Fruit fly (Drosophila melanogaster) whole organism, embryonic: ENCODE measurements around the gene CG3301.

Source experiments
- Antp ChIP-seq: fragments of 200-800 bp; sonication (Bioruptor generic); optimal IDR thresholded peaks from 3 replicates; lab custom pipeline; 2016; ENCODE audit warnings: missing biosample characterization, missing genetic modification characterization
- CG10979 ChIP-seq: fragments of 200-800 bp; sonication (Bioruptor generic); optimal IDR thresholded peaks from 2 replicates; lab custom pipeline; 2018; ENCODE audit warnings: missing biosample characterization, mild to moderate bottlenecking, missing genetic modification characterization, moderate library complexity
- CG11085 ChIP-seq: fragments of 200-800 bp; sonication (Bioruptor generic); IDR thresholded peaks from 2 replicates; pipeline ENCODE4 v1.3.6; 2022; ENCODE audit warnings: missing biosample characterization, missing genetic modification characterization
- CG12104 ChIP-seq: fragments of 200-800 bp; sonication (Bioruptor generic); optimal IDR thresholded peaks from 3 replicates; lab custom pipeline; 2016; ENCODE audit warnings: missing biosample characterization, missing genetic modification characterization
- CG13894 ChIP-seq: fragments of 200-800 bp; sonication (Bioruptor generic); optimal IDR thresholded peaks from 3 replicates; lab custom pipeline; 2018; ENCODE audit warnings: missing biosample characterization, mild to moderate bottlenecking, missing genetic modification characterization, moderate library complexity
- CG15514 ChIP-seq: fragments of 200-800 bp; sonication (Bioruptor generic); optimal IDR thresholded peaks from 3 replicates; lab custom pipeline; 2017; ENCODE audit warnings: missing biosample characterization, missing genetic modification characterization, mild to moderate bottlenecking, moderate library complexity, missing genetic modification reagents
- CG1647 ChIP-seq: fragments of 200-800 bp; sonication (Bioruptor generic); optimal IDR thresholded peaks from 3 replicates; lab custom pipeline; 2016; ENCODE audit warnings: missing biosample characterization, missing genetic modification characterization
- CG18011 ChIP-seq: fragments of 200-800 bp; sonication (Bioruptor generic); optimal IDR thresholded peaks from 2 replicates; lab custom pipeline; 2017; ENCODE audit warnings: missing biosample characterization, missing genetic modification characterization, mild to moderate bottlenecking, moderate library complexity, missing genotype
- CG18764 ChIP-seq: fragments of 200-800 bp; sonication (Bioruptor generic); optimal IDR thresholded peaks from 3 replicates; lab custom pipeline; 2016; ENCODE audit warnings: missing biosample characterization, missing genetic modification characterization
- CG3281 ChIP-seq: fragments of 200-800 bp; sonication (Bioruptor generic); optimal IDR thresholded peaks from 3 replicates; lab custom pipeline; 2017; ENCODE audit warnings: missing biosample characterization, mild to moderate bottlenecking, missing genetic modification characterization
- CG34376 ChIP-seq: fragments of 200-800 bp; sonication (Bioruptor generic); optimal IDR thresholded peaks from 2 replicates; lab custom pipeline; 2018; ENCODE audit warnings: missing biosample characterization, mild to moderate bottlenecking, missing genetic modification characterization
- CG34422 ChIP-seq: fragments of 200-800 bp; sonication (Bioruptor generic); IDR thresholded peaks from 3 replicates; pipeline ENCODE4 v1.3.6; 2022; ENCODE audit warnings: missing biosample characterization, missing genetic modification characterization
- CG4424 ChIP-seq: fragments of 200-800 bp; sonication (Bioruptor generic); optimal IDR thresholded peaks from 3 replicates; lab custom pipeline; 2016; ENCODE audit warnings: missing biosample characterization, missing genetic modification characterization
- CG6654 ChIP-seq: fragments of 200-800 bp; sonication (Bioruptor generic); optimal IDR thresholded peaks from 2 replicates; lab custom pipeline; 2017; ENCODE audit warnings: missing biosample characterization, mild to moderate bottlenecking, missing genetic modification characterization
- CG7372 ChIP-seq: fragments of 200-800 bp; sonication (Bioruptor generic); IDR thresholded peaks from 2 replicates; pipeline ENCODE4 v1.3.6; 2022; ENCODE audit warnings: missing biosample characterization, missing genetic modification characterization
- CG9797 ChIP-seq: fragments of 200-800 bp; sonication (Bioruptor generic); optimal IDR thresholded peaks from 3 replicates; lab custom pipeline; 2018; ENCODE audit warnings: missing biosample characterization, mild to moderate bottlenecking, missing genetic modification characterization
- CTCF ChIP-seq: fragments of 200-800 bp; sonication (Bioruptor generic); optimal IDR thresholded peaks from 2 replicates; lab custom pipeline; 2017; ENCODE audit warnings: missing biosample characterization, mild to moderate bottlenecking, missing genetic modification characterization, moderate library complexity
- D19B ChIP-seq: fragments of 200-800 bp; sonication (Bioruptor generic); optimal IDR thresholded peaks from 2 replicates; lab custom pipeline; 2017; ENCODE audit warnings: missing biosample characterization, mild to moderate bottlenecking, missing genetic modification characterization
- Dek ChIP-seq: fragments of 200-800 bp; sonication (Bioruptor generic); optimal IDR thresholded peaks from 3 replicates; lab custom pipeline; 2019; ENCODE audit warnings: missing biosample characterization, mild to moderate bottlenecking, missing genetic modification characterization, moderate library complexity
- Hmr ChIP-seq: fragments of 200-800 bp; sonication (Bioruptor generic); optimal IDR thresholded peaks from 3 replicates; lab custom pipeline; 2017; ENCODE audit warnings: mild to moderate bottlenecking, missing biosample characterization, missing genetic modification reagents, missing genetic modification characterization
- Jarid2 ChIP-seq: fragments of 200-800 bp; sonication (Bioruptor generic); optimal IDR thresholded peaks from 3 replicates; lab custom pipeline; 2017; ENCODE audit warnings: mild to moderate bottlenecking, missing biosample characterization, missing genetic modification reagents, missing genetic modification characterization
- Lpt ChIP-seq: fragments of >200 bp; optimal IDR thresholded peaks from 2 replicates; lab custom pipeline; 2018; ENCODE audit warnings: missing biosample characterization, missing genetic modification characterization
- NC2α ChIP-seq: fragments of 200-800 bp; sonication (Bioruptor generic); optimal IDR thresholded peaks from 2 replicates; lab custom pipeline; 2016; ENCODE audit warnings: missing biosample characterization, missing genetic modification characterization
- Oaz ChIP-seq: fragments of 200-800 bp; sonication (Bioruptor generic); IDR thresholded peaks from 2 replicates; pipeline ENCODE4 v1.3.6; 2022; ENCODE audit warnings: missing biosample characterization, missing genetic modification characterization
- Opbp ChIP-seq: fragments of 200-800 bp; sonication (Bioruptor generic); IDR thresholded peaks from 3 replicates; pipeline ENCODE4 v1.3.6; 2022; ENCODE audit warnings: missing biosample characterization, missing genetic modification characterization; ENCODE audit not compliant: partially characterized antibody
- Rfx ChIP-seq: fragments of 200-800 bp; sonication (Bioruptor generic); IDR thresholded peaks from 2 replicates; pipeline ENCODE4 v1.3.6; 2022; ENCODE audit warnings: missing biosample characterization, missing genetic modification characterization
- TFAM ChIP-seq: fragments of 200-800 bp; sonication (Bioruptor generic); optimal IDR thresholded peaks from 2 replicates; lab custom pipeline; 2017; ENCODE audit warnings: missing biosample characterization, missing genetic modification characterization, inconsistent platforms
- Trl ChIP-seq, 3 experiments: fragments of >200 bp in 2 of 3; fragments of 200-800 bp in 1 of 3; sonication (Bioruptor generic) in 1 of 3; optimal IDR thresholded peaks; 2 replicates in 1 of 3; 3 replicates in 2 of 3; lab custom pipeline; 2016 to 2017; ENCODE audit warnings: missing biosample characterization in 1 of 3, missing genetic modification characterization in 1 of 3
- ase ChIP-seq: fragments of 200-800 bp; sonication (Bioruptor generic); IDR thresholded peaks from 3 replicates; pipeline ENCODE4 v1.3.6; 2022; ENCODE audit warnings: missing biosample characterization, missing genetic modification characterization
- ash1 ChIP-seq: fragments of 200-800 bp; sonication (Bioruptor generic); optimal IDR thresholded peaks from 2 replicates; lab custom pipeline; 2018; ENCODE audit warnings: missing biosample characterization, mild to moderate bottlenecking, missing genetic modification characterization
- bigmax ChIP-seq: fragments of 200-800 bp; sonication (Bioruptor generic); optimal IDR thresholded peaks from 2 replicates; lab custom pipeline; 2018; ENCODE audit warnings: missing biosample characterization, mild to moderate bottlenecking, missing genetic modification characterization
- chinmo ChIP-seq: fragments of 200-800 bp; sonication (Bioruptor generic); IDR thresholded peaks from 4 replicates; pipeline ENCODE4 v1.3.6; 2022; ENCODE audit warnings: missing biosample characterization, missing genetic modification characterization; ENCODE audit not compliant: partially characterized antibody
- da ChIP-seq: fragments of 200-800 bp; sonication (Bioruptor generic); optimal IDR thresholded peaks from 2 replicates; lab custom pipeline; 2016; ENCODE audit warnings: missing biosample characterization, missing genetic modification characterization
- fd64A ChIP-seq: fragments of 200-800 bp; sonication (Bioruptor generic); optimal IDR thresholded peaks from 3 replicates; lab custom pipeline; 2018; ENCODE audit warnings: missing biosample characterization, mild to moderate bottlenecking, missing genetic modification characterization
- lbe ChIP-seq: fragments of 200-800 bp; sonication (Bioruptor generic); optimal IDR thresholded peaks from 2 replicates; lab custom pipeline; 2016; ENCODE audit warnings: missing biosample characterization, mild to moderate bottlenecking, missing genetic modification characterization
- lmd ChIP-seq: fragments of 200-800 bp; sonication (Bioruptor generic); IDR thresholded peaks from 2 replicates; pipeline ENCODE4 v1.3.6; 2022; ENCODE audit warnings: missing biosample characterization, missing genetic modification characterization
- mld ChIP-seq: fragments of 200-800 bp; sonication (Bioruptor generic); IDR thresholded peaks from 3 replicates; pipeline ENCODE4 v1.3.6; 2022; ENCODE audit warnings: missing biosample characterization, missing genetic modification characterization; ENCODE audit not compliant: partially characterized antibody
- oc ChIP-seq: fragments of 200-800 bp; sonication (Bioruptor generic); optimal IDR thresholded peaks from 2 replicates; lab custom pipeline; 2018; ENCODE audit warnings: missing biosample characterization, mild to moderate bottlenecking, missing genetic modification characterization, moderate library complexity
- odd ChIP-seq: fragments of 200-800 bp; sonication (Bioruptor generic); optimal IDR thresholded peaks from 2 replicates; lab custom pipeline; 2017; ENCODE audit warnings: missing biosample characterization, mild to moderate bottlenecking, missing genetic modification characterization
- prd ChIP-seq, 3 experiments: fragments of >200 bp in 2 of 3; fragments of 200-800 bp in 1 of 3; sonication (Bioruptor generic) in 1 of 3; optimal IDR thresholded peaks in 2 of 3; IDR thresholded peaks in 1 of 3; 2 replicates in 2 of 3; 3 replicates in 1 of 3; pipeline versions ENCODE4 v1.3.6 to Lab custom; 2017 to 2022; ENCODE audit warnings: missing biosample characterization in 1 of 3, missing genetic modification characterization in 1 of 3
- seq ChIP-seq: fragments of 200-800 bp; sonication (Bioruptor generic); IDR thresholded peaks from 2 replicates; pipeline ENCODE4 v1.3.6; 2022; ENCODE audit warnings: missing biosample characterization, missing genetic modification characterization
- sob ChIP-seq: fragments of 200-800 bp; sonication (Bioruptor generic); IDR thresholded peaks from 2 replicates; pipeline ENCODE4 v1.3.6; 2022; ENCODE audit warnings: missing biosample characterization, missing genetic modification characterization
- tgo ChIP-seq: fragments of 200-800 bp; sonication (Bioruptor generic); IDR thresholded peaks from 3 replicates; pipeline ENCODE4 v1.3.6; 2022; ENCODE audit warnings: missing biosample characterization, missing genetic modification characterization
- vnd ChIP-seq: fragments of 200-800 bp; sonication (Bioruptor generic); IDR thresholded peaks from 3 replicates; pipeline ENCODE4 v1.3.6; 2022; ENCODE audit warnings: missing biosample characterization, missing genetic modification characterization; ENCODE audit not compliant: partially characterized antibody
- zen ChIP-seq: fragments of 200-800 bp; sonication (Bioruptor generic); optimal IDR thresholded peaks from 3 replicates; lab custom pipeline; 2018; ENCODE audit warnings: missing biosample characterization, mild to moderate bottlenecking, missing genetic modification characterization, moderate library complexity
- zfh1 ChIP-seq: fragments of 200-800 bp; sonication (Bioruptor generic); IDR thresholded peaks from 3 replicates; pipeline ENCODE4 v1.3.6; 2022; ENCODE audit warnings: missing biosample characterization, missing genetic modification characterization

CG3301 gene

dm6 chr3R:21288462-21288861 is 12.4 kb upstream of the CG3301 start (continued):
- no peak for TF ChIP-seq CG13894 (tag; lab: Kevin White, UChicago)
- TF ChIP-seq CG18011 = no peak
- no peak for TF ChIP-seq CG9797 (GFP tag; lab: Kevin White, UChicago)
- no peak for TF ChIP-seq CG12104 (GFP tag; lab: Kevin White, UChicago)
- TF ChIP-seq Dek = no peak
- TF ChIP-seq CG7372 (GFP tag; lab: Robert Waterston, UW) = no peak
- no peak for TF ChIP-seq vnd (GFP tag; lab: Robert Waterston, UW)
- peak; percentile 19; the same call in 1 of the 2 replicates for TF ChIP-seq seq (GFP tag; lab: Robert Waterston, UW)
- no peak for TF ChIP-seq chinmo (GFP tag; lab: Robert Waterston, UW)
- no peak for TF ChIP-seq oc (tag; lab: Kevin White, UChicago)
- peak; percentile 0 for TF ChIP-seq CG15514 (GFP tag; lab: Kevin White, UChicago)
- no peak for TF ChIP-seq CG11085
- TF ChIP-seq ash1 (GFP tag; lab: Kevin White, UChicago) = no peak
- no peak for TF ChIP-seq sob (GFP tag; lab: Robert Waterston, UW)
- no peak for TF ChIP-seq CG1647 (GFP tag; lab: Kevin White, UChicago)
- TF ChIP-seq tgo (GFP tag; lab: Robert Waterston, UW) = no peak
- no peak for TF ChIP-seq CG3281 (GFP tag; lab: Kevin White, UChicago)
- no peak for TF ChIP-seq CG34376

dm6 chr3R:21282897-21283296 is 6.8 kb upstream of the CG3301 start, which contains the start of gene CG17298:
TSS of gene CG17298 (plus strand) at chr3R:21283197.
- TF ChIP-seq CG4424 (GFP tag; lab: Kevin White, UChicago) = no peak
- TF ChIP-seq CG6654 (GFP tag; lab: Kevin White, UChicago) = no peak
- no peak for TF ChIP-seq CG10979 (tag; lab: Kevin White, UChicago)
- TF ChIP-seq CTCF (GFP tag; lab: Kevin White, UChicago) = no peak
- TF ChIP-seq zfh1 (GFP tag; lab: Robert Waterston, UW) = no peak
- no peak for TF ChIP-seq prd (optimal IDR thresholded peaks at IDR 0.05; lab: Kevin White, UChicago)
- no peak for TF ChIP-seq prd (GFP tag; IDR thresholded peaks at IDR 0.05; lab: Robert Waterston, UW)
- TF ChIP-seq Oaz (GFP tag; lab: Robert Waterston, UW) = no peak
- TF ChIP-seq oc (tag; lab: Kevin White, UChicago) = no peak
- TF ChIP-seq Rfx (GFP tag; lab: Robert Waterston, UW) = no peak

- TF ChIP-seq lmd (GFP tag; lab: Robert Waterston, UW) (no peak), odd (GFP tag; lab: Kevin White, UChicago) (no peak), Hmr (GFP tag; lab: Kevin White, UChicago) (no peak), NC2α (GFP tag; lab: Kevin White, UChicago) (no peak), CG18764 (GFP tag; lab: Kevin White, UChicago) (no peak), fd64A (GFP tag; lab: Kevin White, UChicago) (no peak), Lpt (GFP tag; lab: Kevin White, UChicago) (no peak), CG34422 (GFP tag; lab: Robert Waterston, UW) (no peak), mld (GFP tag; lab: Robert Waterston, UW) (no peak), Jarid2 (GFP tag; lab: Kevin White, UChicago) (no peak), D19B (no peak), bigmax (GFP tag; lab: Kevin White, UChicago) (no peak), Opbp (no peak), lbe (GFP tag; lab: Kevin White, UChicago) (no peak), da (GFP tag; lab: Kevin White, UChicago) (no peak), Trl (optimal IDR thresholded peaks at IDR 0.05; lab: Kevin White, UChicago) (no peak), Trl (GFP tag; optimal IDR thresholded peaks at IDR 0.05; lab: Kevin White, UChicago) (no peak), TFAM (GFP tag; lab: Kevin White, UChicago) (no peak), ase (no peak), zen (tag; lab: Kevin White, UChicago) (no peak), Antp (GFP tag; lab: Kevin White, UChicago) (no peak)
These were observed 1.2 kb downstream of the CG3301 start for dm6 chr3R:21274870-21275269.
